Fruit fly (Drosophila melanogaster) whole organism, embryonic: Measurements from ENCODE around the gene Ns1.
A peak's percentile ranks its signal among the peaks of the same experiment; 100 is the strongest.

Experiments
- CG12219 ChIP-seq: fragments of 200-800 bp; sonication (Bioruptor generic); optimal IDR thresholded peaks from 3 replicates; lab custom pipeline; 2018; ENCODE audit warnings: missing biosample characterization, mild to moderate bottlenecking, missing genetic modification characterization
- CG12769 ChIP-seq: fragments of 200-800 bp; sonication (Bioruptor generic); optimal IDR thresholded peaks from 2 replicates; lab custom pipeline; 2019; ENCODE audit warnings: missing biosample characterization, mild to moderate bottlenecking, missing genetic modification characterization, moderate library complexity
- CG13287 ChIP-seq: fragments of 200-800 bp; sonication (Bioruptor generic); IDR thresholded peaks from 2 replicates; pipeline ENCODE4 v1.3.6; 2022; ENCODE audit warnings: missing biosample characterization, missing genetic modification characterization; ENCODE audit not compliant: partially characterized antibody
- CG14710 ChIP-seq: fragments of 200-800 bp; sonication (Bioruptor generic); optimal IDR thresholded peaks from 3 replicates; lab custom pipeline; 2019; ENCODE audit warnings: missing biosample characterization, mild to moderate bottlenecking, missing genetic modification characterization, moderate library complexity
- CG14965 ChIP-seq: fragments of 200-800 bp; sonication (Bioruptor generic); optimal IDR thresholded peaks from 2 replicates; lab custom pipeline; 2016; ENCODE audit warnings: missing biosample characterization, missing genetic modification characterization, borderline replicate concordance
- CG15269 ChIP-seq: fragments of 200-800 bp; sonication (Bioruptor generic); optimal IDR thresholded peaks from 2 replicates; lab custom pipeline; 2018; ENCODE audit warnings: missing biosample characterization, mild to moderate bottlenecking, missing genetic modification characterization, moderate library complexity
- CG1647 ChIP-seq: fragments of 200-800 bp; sonication (Bioruptor generic); optimal IDR thresholded peaks from 3 replicates; lab custom pipeline; 2016; ENCODE audit warnings: missing biosample characterization, missing genetic modification characterization
- CG17361 ChIP-seq: fragments of 200-800 bp; sonication (Bioruptor generic); IDR thresholded peaks from 3 replicates; pipeline ENCODE4 v1.3.6; 2022; ENCODE audit warnings: missing biosample characterization, missing genetic modification characterization
- CG17568 ChIP-seq: fragments of 200-800 bp; sonication (Bioruptor generic); optimal IDR thresholded peaks from 2 replicates; lab custom pipeline; 2018; ENCODE audit warnings: missing biosample characterization, mild to moderate bottlenecking, missing genetic modification characterization, moderate library complexity
- CG31365 ChIP-seq: fragments of 200-800 bp; sonication (Bioruptor generic); optimal IDR thresholded peaks from 2 replicates; lab custom pipeline; 2018; ENCODE audit warnings: missing biosample characterization, mild to moderate bottlenecking, missing genetic modification characterization
- CG32532 ChIP-seq: fragments of 200-800 bp; sonication (Bioruptor generic); IDR thresholded peaks from 2 replicates; pipeline ENCODE4 v1.3.6; 2022; ENCODE audit warnings: missing biosample characterization, missing genetic modification characterization
- CG34224 ChIP-seq: fragments of 200-800 bp; sonication (Bioruptor generic); IDR thresholded peaks from 3 replicates; pipeline ENCODE4 v1.3.6; 2022; ENCODE audit warnings: missing biosample characterization, missing genetic modification characterization; ENCODE audit not compliant: partially characterized antibody
- CG4360 ChIP-seq: fragments of 200-800 bp; sonication (Bioruptor generic); IDR thresholded peaks from 2 replicates; pipeline ENCODE4 v1.3.6; 2022; ENCODE audit warnings: missing biosample characterization, missing genetic modification characterization
- CG4617 ChIP-seq: fragments of 200-800 bp; sonication (Bioruptor generic); optimal IDR thresholded peaks from 3 replicates; lab custom pipeline; 2016; ENCODE audit warnings: missing biosample characterization, missing genetic modification characterization, borderline replicate concordance
- CG4730 ChIP-seq: fragments of 200-800 bp; sonication (Bioruptor generic); IDR thresholded peaks from 2 replicates; pipeline ENCODE4 v1.3.6; 2022; ENCODE audit warnings: missing biosample characterization, missing genetic modification characterization
- CG6689 ChIP-seq: fragments of 200-800 bp; sonication (Bioruptor generic); IDR thresholded peaks from 2 replicates; pipeline ENCODE4 v1.3.6; 2022; ENCODE audit warnings: missing biosample characterization, missing genetic modification characterization
- CG7786 ChIP-seq: fragments of 200-800 bp; sonication (Bioruptor generic); optimal IDR thresholded peaks from 2 replicates; lab custom pipeline; 2016; ENCODE audit warnings: missing biosample characterization, missing genetic modification characterization
- CG8359 ChIP-seq: fragments of 200-800 bp; sonication (Bioruptor generic); optimal IDR thresholded peaks from 2 replicates; lab custom pipeline; 2017; ENCODE audit warnings: missing biosample characterization, mild to moderate bottlenecking, missing genetic modification characterization, borderline replicate concordance
- CG9215 ChIP-seq: fragments of 200-800 bp; sonication (Bioruptor generic); IDR thresholded peaks from 2 replicates; pipeline ENCODE4 v1.3.6; 2022; ENCODE audit warnings: missing biosample characterization, missing genetic modification characterization
- Chrac-16 ChIP-seq: fragments of 200-800 bp; sonication (Bioruptor generic); optimal IDR thresholded peaks from 3 replicates; lab custom pipeline; 2016; ENCODE audit warnings: missing biosample characterization, missing genetic modification characterization
- D19A ChIP-seq: fragments of 200-800 bp; optimal IDR thresholded peaks from 3 replicates; lab custom pipeline; 2019; ENCODE audit warnings: missing biosample characterization, mild to moderate bottlenecking, missing genetic modification characterization, moderate library complexity
- Deaf1 ChIP-seq: fragments of 200-800 bp; optimal IDR thresholded peaks from 3 replicates; lab custom pipeline; 2019; ENCODE audit warnings: missing biosample characterization, mild to moderate bottlenecking, missing genetic modification characterization, moderate library complexity
- Drgx ChIP-seq: fragments of 200-800 bp; sonication (Bioruptor generic); IDR thresholded peaks from 2 replicates; pipeline ENCODE4 v1.3.6; 2022; ENCODE audit warnings: missing biosample characterization, missing genetic modification characterization
- Ets65A ChIP-seq: fragments of 200-800 bp; sonication (Bioruptor generic); peaks from one replicate; lab custom pipeline; 2016; ENCODE audit warnings: missing biosample characterization, missing genetic modification characterization
- Ets97D ChIP-seq: fragments of 200-800 bp; sonication (Bioruptor generic); optimal IDR thresholded peaks from 3 replicates; lab custom pipeline; 2016; ENCODE audit warnings: missing biosample characterization, missing genetic modification characterization
- H15 ChIP-seq: fragments of 200-800 bp; sonication (Bioruptor generic); IDR thresholded peaks from 3 replicates; pipeline ENCODE4 v1.3.6; 2022; ENCODE audit warnings: missing biosample characterization, missing genetic modification characterization
- HmgD ChIP-seq: fragments of 200-800 bp; sonication (Bioruptor generic); optimal IDR thresholded peaks from 3 replicates; lab custom pipeline; 2016; ENCODE audit warnings: missing biosample characterization, missing genetic modification characterization
- Jarid2 ChIP-seq: fragments of 200-800 bp; sonication (Bioruptor generic); optimal IDR thresholded peaks from 3 replicates; lab custom pipeline; 2017; ENCODE audit warnings: mild to moderate bottlenecking, missing biosample characterization, missing genetic modification reagents, missing genetic modification characterization
- MESR4 ChIP-seq: fragments of 200-800 bp; sonication (Bioruptor generic); optimal IDR thresholded peaks from 2 replicates; lab custom pipeline; 2018; ENCODE audit warnings: missing biosample characterization, mild to moderate bottlenecking, missing genetic modification characterization, moderate library complexity
- NC2α ChIP-seq: fragments of 200-800 bp; sonication (Bioruptor generic); optimal IDR thresholded peaks from 2 replicates; lab custom pipeline; 2016; ENCODE audit warnings: missing biosample characterization, missing genetic modification characterization
- Nf-YA ChIP-seq: fragments of 200-800 bp; sonication (Bioruptor generic); IDR thresholded peaks from 2 replicates; pipeline ENCODE4 v1.3.6; 2022; ENCODE audit warnings: missing biosample characterization, missing genetic modification characterization
- Poxn ChIP-seq: fragments of 200-800 bp; sonication (Bioruptor generic); IDR thresholded peaks from 2 replicates; pipeline ENCODE4 v1.3.6; 2022; ENCODE audit warnings: missing biosample characterization, missing genetic modification characterization
- Six4 ChIP-seq: fragments of 200-800 bp; sonication (Bioruptor generic); optimal IDR thresholded peaks from 2 replicates; lab custom pipeline; 2016; ENCODE audit warnings: missing biosample characterization, missing genetic modification characterization
- Sox102F ChIP-seq: fragments of 200-800 bp; sonication (Bioruptor generic); optimal IDR thresholded peaks from 2 replicates; lab custom pipeline; 2018; ENCODE audit warnings: missing biosample characterization, mild to moderate bottlenecking, missing genetic modification characterization, moderate library complexity
- bcd ChIP-seq: fragments of 200-800 bp; sonication (Bioruptor generic); optimal IDR thresholded peaks from 2 replicates; lab custom pipeline; 2017; ENCODE audit warnings: missing biosample characterization, mild to moderate bottlenecking, missing genetic modification characterization
- bowl ChIP-seq: fragments of 200-800 bp; sonication (Bioruptor generic); IDR thresholded peaks from 2 replicates; pipeline ENCODE4 v1.3.6; 2022; ENCODE audit warnings: missing biosample characterization, missing genetic modification characterization
- da ChIP-seq: fragments of 200-800 bp; sonication (Bioruptor generic); optimal IDR thresholded peaks from 2 replicates; lab custom pipeline; 2016; ENCODE audit warnings: missing biosample characterization, missing genetic modification characterization
- dimm ChIP-seq: fragments of 200-800 bp; sonication (Bioruptor generic); IDR thresholded peaks from 2 replicates; pipeline ENCODE4 v1.3.6; 2022; ENCODE audit warnings: missing biosample characterization, missing genetic modification characterization
- emc ChIP-seq: fragments of 200-800 bp; sonication (Bioruptor generic); optimal IDR thresholded peaks from 2 replicates; lab custom pipeline; 2016; ENCODE audit warnings: missing biosample characterization, missing genetic modification characterization
- fd64A ChIP-seq: fragments of 200-800 bp; sonication (Bioruptor generic); optimal IDR thresholded peaks from 3 replicates; lab custom pipeline; 2018; ENCODE audit warnings: missing biosample characterization, mild to moderate bottlenecking, missing genetic modification characterization
- gro ChIP-seq: fragments of 200-800 bp; sonication (Bioruptor generic); optimal IDR thresholded peaks from 2 replicates; lab custom pipeline; 2016; ENCODE audit warnings: missing biosample characterization, missing genetic modification characterization
- ham ChIP-seq: fragments of 200-800 bp; sonication (Bioruptor generic); IDR thresholded peaks from 2 replicates; pipeline ENCODE4 v1.3.6; 2022; ENCODE audit warnings: missing biosample characterization, missing genetic modification characterization
- nmo ChIP-seq: fragments of 200-800 bp; sonication (Bioruptor generic); optimal IDR thresholded peaks from 2 replicates; lab custom pipeline; 2018; ENCODE audit warnings: missing biosample characterization, mild to moderate bottlenecking, missing genetic modification characterization, moderate library complexity
- nom ChIP-seq: fragments of 200-800 bp; sonication (Bioruptor generic); optimal IDR thresholded peaks from 2 replicates; lab custom pipeline; 2017; ENCODE audit warnings: missing biosample characterization, missing genetic modification characterization, mild to moderate bottlenecking, moderate library complexity, missing genetic modification reagents
- peb ChIP-seq: fragments of 200-800 bp; sonication (Bioruptor generic); IDR thresholded peaks from 2 replicates; pipeline ENCODE4 v1.3.6; 2022; ENCODE audit warnings: missing biosample characterization, missing genetic modification characterization
- pho ChIP-seq: fragments of 200-800 bp; sonication (Bioruptor generic); optimal IDR thresholded peaks from 2 replicates; lab custom pipeline; 2016; ENCODE audit warnings: missing biosample characterization, missing genetic modification characterization
- scrt ChIP-seq: fragments of 200-800 bp; sonication (Bioruptor generic); optimal IDR thresholded peaks from 2 replicates; lab custom pipeline; 2018; ENCODE audit warnings: missing biosample characterization, mild to moderate bottlenecking, missing genetic modification characterization, moderate library complexity
- sna ChIP-seq: fragments of 200-800 bp; sonication (Bioruptor generic); IDR thresholded peaks from 2 replicates; pipeline ENCODE4 v1.3.6; 2022; ENCODE audit warnings: missing biosample characterization, missing genetic modification characterization; ENCODE audit not compliant: partially characterized antibody
- ssp ChIP-seq: fragments of 200-800 bp; sonication (Bioruptor generic); IDR thresholded peaks from 2 replicates; pipeline ENCODE4 v1.3.6; 2022; ENCODE audit warnings: missing biosample characterization, missing genetic modification characterization
- vvl ChIP-seq: fragments of 200-800 bp; sonication (Bioruptor generic); IDR thresholded peaks from 2 replicates; pipeline ENCODE4 v1.3.6; 2022; ENCODE audit warnings: missing biosample characterization, missing genetic modification characterization
- wor ChIP-seq: fragments of 200-800 bp; sonication (Bioruptor generic); IDR thresholded peaks from 2 replicates; pipeline ENCODE4 v1.3.6; 2022; ENCODE audit warnings: missing biosample characterization, missing genetic modification characterization
- zfh1 ChIP-seq: fragments of 200-800 bp; sonication (Bioruptor generic); IDR thresholded peaks from 3 replicates; pipeline ENCODE4 v1.3.6; 2022; ENCODE audit warnings: missing biosample characterization, missing genetic modification characterization

Gene Ns1

DNA sequence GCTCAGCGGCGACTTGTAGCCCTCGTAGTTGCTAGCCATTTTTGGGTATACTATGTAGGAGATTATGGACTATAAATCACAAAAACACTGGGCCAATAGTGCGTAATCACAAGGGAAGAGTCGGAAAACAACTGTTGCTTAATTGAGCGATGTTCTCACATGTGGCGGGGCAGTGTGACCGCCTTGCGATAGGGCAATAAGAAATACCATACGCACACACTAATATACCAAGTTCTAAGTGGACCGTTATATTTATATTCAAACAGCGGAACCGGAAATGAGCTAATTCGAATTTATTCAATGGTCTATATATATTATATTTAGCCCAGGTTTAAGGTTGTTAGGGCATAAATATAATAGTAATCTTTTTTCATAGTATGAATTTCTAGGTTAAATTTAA, 51.5 kb downstream of the Ns1 start, which contains the start of gene Adsl:
Adsl (minus strand) TSS at position 165 of the 400 bp plus-strand sequence.
- TF ChIP-seq vvl (GFP tag; lab: Robert Waterston, UW) (peak; percentile 84), CG7786 (no peak), CG4360 (GFP tag; lab: Robert Waterston, UW) (no peak), Ets65A (GFP tag; lab: Kevin White, UChicago) (no peak), CG13287 (GFP tag; lab: Robert Waterston, UW) (peak; percentile 60; the same call in 1 of the 2 replicates), HmgD (GFP tag; lab: Kevin White, UChicago) (no peak), CG14710 (peak; percentile 79), D19A (tag; lab: Kevin White, UChicago) (no peak), Drgx (GFP tag; lab: Robert Waterston, UW) (no peak), sna (no peak), H15 (GFP tag; lab: Robert Waterston, UW) (no peak), CG31365 (tag; lab: Kevin White, UChicago) (peak; percentile 44), Jarid2 (GFP tag; lab: Kevin White, UChicago) (peak; percentile 60), CG6689 (GFP tag; lab: Robert Waterston, UW) (peak; percentile 31; the same call in 1 of the 2 replicates), bcd (GFP tag; lab: Kevin White, UChicago) (peak; percentile 75), Sox102F (GFP tag; lab: Kevin White, UChicago) (no peak), Nf-YA (GFP tag; lab: Robert Waterston, UW) (peak; percentile 49; the same call in 1 of the 2 replicates), ham (no peak), CG32532 (GFP tag; lab: Robert Waterston, UW) (peak; percentile 51; the same call in 1 of the 2 replicates), pho (GFP tag; lab: Kevin White, UChicago) (no peak), Six4 (GFP tag; lab: Kevin White, UChicago) (peak; percentile 49), CG14965 (GFP tag; lab: Kevin White, UChicago) (no peak), CG12219 (GFP tag; lab: Kevin White, UChicago) (peak; percentile 76), CG8359 (peak; percentile 60), CG4730 (no peak), wor (GFP tag; lab: Robert Waterston, UW) (no peak), da (GFP tag; lab: Kevin White, UChicago) (peak; percentile 12), CG17568 (GFP tag; lab: Kevin White, UChicago) (no peak), bowl (GFP tag; lab: Robert Waterston, UW) (no peak), gro (no peak), Ets97D (GFP tag; lab: Kevin White, UChicago) (peak; percentile 99), Deaf1 (tag; lab: Kevin White, UChicago) (no peak), nom (GFP tag; lab: Kevin White, UChicago) (no peak), fd64A (peak; percentile 72), CG34224 (GFP tag; lab: Robert Waterston, UW) (peak; percentile 43; the same call in 2 of the 3 replicates), CG1647 (GFP tag; lab: Kevin White, UChicago) (no peak), MESR4 (GFP tag; lab: Kevin White, UChicago) (peak; percentile 78), CG9215 (GFP tag; lab: Robert Waterston, UW) (no peak), emc (GFP tag; lab: Kevin White, UChicago) (no peak), nmo (GFP tag; lab: Kevin White, UChicago) (peak; percentile 73), dimm (no peak), NC2α (no peak), Chrac-16 (GFP tag; lab: Kevin White, UChicago) (peak; percentile 19), Poxn (GFP tag; lab: Robert Waterston, UW) (no peak), zfh1 (GFP tag; lab: Robert Waterston, UW) (peak; percentile 72), scrt (GFP tag; lab: Kevin White, UChicago) (peak; percentile 90), CG17361 (GFP tag; lab: Robert Waterston, UW) (no peak; the same call in 1 of the 3 replicates), ssp (GFP tag; lab: Robert Waterston, UW) (no peak), CG15269 (no peak), CG12769 (tag; lab: Kevin White, UChicago) (no peak), CG4617 (GFP tag; lab: Kevin White, UChicago) (no peak), peb (GFP tag; lab: Robert Waterston, UW) (no peak)
